Fruit fly (Drosophila melanogaster): Measurements from ENCODE around the gene Sgs3.

The Sgs3 gene

DNA sequence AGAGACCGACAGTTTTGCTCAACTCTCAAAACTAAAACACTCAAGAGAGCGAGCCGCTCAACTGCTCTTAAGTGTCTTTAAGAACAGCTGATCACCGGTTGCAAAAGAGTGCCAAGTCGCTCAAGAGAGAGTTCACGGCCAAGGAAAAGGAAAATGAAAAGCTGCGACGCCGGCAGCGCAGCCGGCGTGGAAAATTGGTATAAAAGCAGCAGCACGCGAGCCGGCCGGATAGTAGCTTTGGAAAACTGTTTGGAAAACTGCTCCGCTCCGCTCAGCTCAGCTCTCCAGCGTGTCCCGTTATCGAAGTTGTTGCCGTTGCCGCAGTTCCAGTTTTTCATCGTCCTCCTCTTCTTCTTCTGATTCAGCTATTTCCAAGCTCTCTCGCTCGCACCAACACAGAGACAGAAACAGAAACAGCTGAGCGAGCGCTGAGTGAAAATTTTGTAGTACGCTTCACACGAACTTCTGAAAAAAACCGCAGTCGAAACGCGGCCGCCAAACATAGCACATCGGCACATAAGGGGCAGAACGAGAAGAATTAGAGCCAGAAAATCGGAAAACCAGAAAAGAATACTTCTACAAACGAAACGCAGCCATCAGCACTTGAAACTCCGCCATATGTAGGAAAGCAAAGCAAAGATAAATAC, 24.6 kb upstream of the Sgs3 start, which contains the start of gene chrb (continued):
- TF ChIP-seq CG6791 (GFP tag; IDR thresholded peaks at IDR 0.05; ENCODE audit: partially characterized antibody) (peak; percentile 71; the same call in 1 of the 3 replicates), pum (GFP tag; optimal IDR thresholded peaks at IDR 0.05) (peak; percentile 4), CTCF (GFP tag; optimal IDR thresholded peaks at IDR 0.05) (peak; percentile 37), CG11504 (tag; optimal IDR thresholded peaks at IDR 0.05) (peak; percentile 60), zen2 (GFP tag; IDR thresholded peaks at IDR 0.05; ENCODE audit: partially characterized antibody) (peak; percentile 84), CG13624 (GFP tag; optimal IDR thresholded peaks at IDR 0.05) (peak; percentile 67), CG7786 (GFP tag; optimal IDR thresholded peaks at IDR 0.05) (peak; percentile 27), h (optimal IDR thresholded peaks at IDR 0.05) (no peak), CG11456 (GFP tag; IDR thresholded peaks at IDR 0.05) (no peak), tgo (GFP tag; IDR thresholded peaks at IDR 0.05) (0 out of 3 replicates have a peak, but pooled peaks have one; percentile 16), caup (GFP tag; optimal IDR thresholded peaks at IDR 0.05; ENCODE audit: severe bottlenecking) (peak; percentile 65), Bgb (GFP tag; IDR thresholded peaks at IDR 0.05; ENCODE audit: partially characterized antibody) (peak; percentile 74), CG1832 (GFP tag; optimal IDR thresholded peaks at IDR 0.05) (peak; percentile 66), Meics (GFP tag; optimal IDR thresholded peaks at IDR 0.05) (peak; percentile 42), CG13296 (GFP tag; optimal IDR thresholded peaks at IDR 0.05) (peak; percentile 67), chif (GFP tag; optimal IDR thresholded peaks at IDR 0.05) (peak in 1 of 2 experiments; percentile 35), seq (GFP tag; IDR thresholded peaks at IDR 0.05) (peak; percentile 22; the same call in 1 of the 2 replicates), CG42726 (GFP tag; IDR thresholded peaks at IDR 0.05; ENCODE audit: partially characterized antibody) (peak; percentile 71), ems (GFP tag; optimal IDR thresholded peaks at IDR 0.05) (peak; percentile 53), eyg (GFP tag; optimal IDR thresholded peaks at IDR 0.05) (no peak), tx (GFP tag; optimal IDR thresholded peaks at IDR 0.05) (no peak), vvl (GFP tag; IDR thresholded peaks at IDR 0.05) (peak; percentile 85), CG14050 (GFP tag; IDR thresholded peaks at IDR 0.05) (peak; percentile 25; the same call in 1 of the 3 replicates), HmgZ (tag; optimal IDR thresholded peaks at IDR 0.05) (peak; percentile 46), kay (GFP tag; optimal IDR thresholded peaks at IDR 0.05) (peak; percentile 32), esg (GFP tag; conservative IDR thresholded peaks at IDR 0.05) (no peak), Hey (tag; optimal IDR thresholded peaks at IDR 0.05) (no peak), CG33557 (GFP tag; optimal IDR thresholded peaks at IDR 0.05) (peak; percentile 54), aop (GFP tag; IDR thresholded peaks at IDR 0.05) (no peak), lola (GFP tag; optimal IDR thresholded peaks at IDR 0.05) (no peak), CG3163 (GFP tag; optimal IDR thresholded peaks at IDR 0.05) (peak; percentile 99), ranshi (GFP tag; IDR thresholded peaks at IDR 0.05) (peak; percentile 37; the same call in 1 of the 2 replicates), Hr78 (GFP tag; optimal IDR thresholded peaks at IDR 0.05) (peak in 1 of 2 experiments; percentile 86), HLHmδ (GFP tag; optimal IDR thresholded peaks at IDR 0.05) (no peak), wdn (GFP tag; IDR thresholded peaks at IDR 0.05) (0 out of 2 replicates have a peak, but pooled peaks have one; percentile 17), sna (GFP tag; IDR thresholded peaks at IDR 0.05; ENCODE audit: partially characterized antibody) (peak; percentile 70; the same call in 1 of the 2 replicates), CG3995 (GFP tag; optimal IDR thresholded peaks at IDR 0.05) (no peak), CG17912 (GFP tag; optimal IDR thresholded peaks at IDR 0.05) (no peak), CG18619 (GFP tag; optimal IDR thresholded peaks at IDR 0.05) (peak; percentile 17), CG7556 (GFP tag; optimal IDR thresholded peaks at IDR 0.05) (no peak), CG30403 (GFP tag; optimal IDR thresholded peaks at IDR 0.05) (no peak), CG11560 (tag; IDR thresholded peaks at IDR 0.05) (no peak), CG8290 (GFP tag; optimal IDR thresholded peaks at IDR 0.05) (peak; percentile 4), CG8290 (tag; optimal IDR thresholded peaks at IDR 0.05) (peak in 1 of 2 experiments; percentile 61), dm (GFP tag; optimal IDR thresholded peaks at IDR 0.05) (no peak), CG8388 (GFP tag; optimal IDR thresholded peaks at IDR 0.05) (peak; percentile 27), gcm2 (GFP tag; optimal IDR thresholded peaks at IDR 0.05) (peak; percentile 62), CG11247 (GFP tag; IDR thresholded peaks at IDR 0.05) (peak; percentile 39; the same call in 1 of the 2 replicates), oc (tag; optimal IDR thresholded peaks at IDR 0.05) (peak; percentile 77), jing (GFP tag; optimal IDR thresholded peaks at IDR 0.05) (no peak)

Data from whole organism, embryonic.